Worm (Caenorhabditis elegans) whole organism, L4 larva: ENCODE results near the gene C09E9.1.

ENCODE experiments used
- T20F7.1 ChIP-seq: fragments of 200-800 bp; sonication (Bioruptor generic); optimal IDR thresholded peaks from 2 replicates; lab custom pipeline; 2018; ENCODE audit warnings: mild to moderate bottlenecking, missing genetic modification characterization, missing compliant biosample characterization
- Y48G9A.11 ChIP-seq: fragments of 200-800 bp; sonication (Bioruptor generic); IDR thresholded peaks from 2 replicates; pipeline ENCODE4 v1.3.6; 2022; ENCODE audit warnings: missing genetic modification reagents, missing genetic modification characterization, missing compliant biosample characterization
- ZK337.2 ChIP-seq: fragments of 200-800 bp; sonication (Bioruptor generic); IDR thresholded peaks from 2 replicates; pipeline ENCODE4 v1.3.6; 2022; ENCODE audit warnings: missing genetic modification reagents, missing genetic modification characterization, missing compliant biosample characterization
- aha-1 ChIP-seq: fragments of 150-350 bp; peaks from one replicate; lab custom pipeline; 2014; ENCODE audit warnings: missing biosample characterization, missing genetic modification characterization
- aly-2 ChIP-seq: sonication (generic microtip); optimal IDR thresholded peaks from 2 replicates; lab custom pipeline; 2018; ENCODE audit warnings: missing biosample characterization, missing genetic modification characterization
- dpl-1 ChIP-seq: fragments of 150-350 bp; optimal IDR thresholded peaks from 2 replicates; lab custom pipeline; 2014; ENCODE audit warnings: missing biosample characterization, missing genetic modification reagents, missing genetic modification characterization
- egl-27 ChIP-seq: sonication (generic microtip); optimal IDR thresholded peaks from 3 replicates; lab custom pipeline; 2017; ENCODE audit warnings: missing biosample characterization, missing genetic modification reagents, missing genetic modification characterization
- fkh-10 ChIP-seq: fragments of 150-350 bp; optimal IDR thresholded peaks from 2 replicates; lab custom pipeline; 2014; ENCODE audit warnings: missing biosample characterization, missing genetic modification reagents, missing genetic modification characterization
- hlh-11 ChIP-seq: fragments of 200-800 bp; sonication (Bioruptor generic); optimal IDR thresholded peaks from 2 replicates; lab custom pipeline; 2018; ENCODE audit warnings: mild to moderate bottlenecking, missing genetic modification characterization, missing compliant biosample characterization
- hlh-30 ChIP-seq: sonication (generic microtip); optimal IDR thresholded peaks from 2 replicates; lab custom pipeline; 2017; ENCODE audit warnings: antibody characterized with exemption, mild to moderate bottlenecking, missing genetic modification characterization, missing compliant biosample characterization; ENCODE audit not compliant: insufficient read depth
- lin-38 ChIP-seq: fragments of 200-800 bp; sonication (Bioruptor generic); IDR thresholded peaks from 2 replicates; pipeline ENCODE4 v1.3.6; 2022; ENCODE audit warnings: missing genetic modification reagents, missing genetic modification characterization, missing compliant biosample characterization
- lsy-2 ChIP-seq, 2 experiments: fragments of 150-350 bp in 1 of 2; sonication (generic microtip) in 1 of 2; optimal IDR thresholded peaks; 2 replicates each; lab custom pipeline; 2014 to 2017; ENCODE audit warnings: missing biosample characterization in 2 of 2, missing genetic modification characterization in 2 of 2
- nhr-28 ChIP-seq: fragments of 150-350 bp; optimal IDR thresholded peaks from 2 replicates; lab custom pipeline; 2014; ENCODE audit warnings: missing biosample characterization, missing genetic modification characterization
- nhr-42 ChIP-seq: fragments of 200-800 bp; sonication (Bioruptor generic); IDR thresholded peaks from 2 replicates; pipeline ENCODE4 v1.3.6; 2022; ENCODE audit warnings: missing genetic modification characterization, missing compliant biosample characterization
- nhr-48 ChIP-seq: sonication (generic microtip); optimal IDR thresholded peaks from 2 replicates; lab custom pipeline; 2016; ENCODE audit warnings: mild to moderate bottlenecking, missing genetic modification characterization, missing compliant biosample characterization
- nhr-6 ChIP-seq: fragments of 150-350 bp; optimal IDR thresholded peaks from 2 replicates; lab custom pipeline; 2014; ENCODE audit warnings: missing biosample characterization, missing genetic modification characterization
- rbr-2 ChIP-seq: sonication (generic microtip); optimal IDR thresholded peaks from 2 replicates; lab custom pipeline; 2016; ENCODE audit warnings: missing genotype, missing genetic modification characterization, missing compliant biosample characterization
- set-16 ChIP-seq: fragments of 200-800 bp; sonication (Bioruptor generic); IDR thresholded peaks from 2 replicates; pipeline ENCODE4 v1.3.6; 2022; ENCODE audit warnings: missing genetic modification reagents, missing genetic modification characterization, missing compliant biosample characterization
- snpc-1.2 ChIP-seq: fragments of 200-800 bp; sonication (Bioruptor generic); IDR thresholded peaks from 2 replicates; pipeline ENCODE4 v1.3.6; 2022; ENCODE audit warnings: missing genetic modification reagents, missing genetic modification characterization, missing compliant biosample characterization
- spr-1 ChIP-seq: sonication (generic microtip); optimal IDR thresholded peaks from 2 replicates; lab custom pipeline; 2016; ENCODE audit warnings: mild to moderate bottlenecking, missing genetic modification characterization, missing compliant biosample characterization
- zfp-2 ChIP-seq: sonication (generic microtip); optimal IDR thresholded peaks from 2 replicates; lab custom pipeline; 2016; ENCODE audit warnings: mild to moderate bottlenecking, missing genetic modification characterization, missing compliant biosample characterization

The C09E9.1 gene

DNA sequence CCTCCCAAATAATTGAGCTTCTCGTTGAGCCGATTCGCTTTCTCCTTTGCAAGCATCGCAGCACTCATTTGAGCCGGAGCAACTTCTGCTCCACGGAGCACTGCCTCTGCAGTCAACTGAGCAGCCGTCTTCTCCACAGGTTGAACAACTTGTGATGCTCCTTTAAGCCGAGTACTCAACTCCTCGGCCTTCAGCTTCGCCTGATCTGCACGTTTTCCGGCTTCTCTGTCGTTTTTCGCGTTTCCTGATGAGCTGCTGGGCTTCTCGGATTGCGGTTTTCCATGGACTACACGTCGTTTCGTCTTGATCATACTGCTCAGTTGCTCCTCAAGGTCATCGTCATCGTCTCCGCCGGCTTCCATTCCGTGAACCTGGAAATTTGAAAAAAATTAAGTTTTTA, 24.3 kb downstream of the C09E9.1 start:
- no peak for TF ChIP-seq rbr-2 (tag; lab: Kevin White, UChicago)
- peak; percentile 93 for TF ChIP-seq aha-1
- no peak for TF ChIP-seq nhr-48 (tag; lab: Kevin White, UChicago)
- peak; percentile 56; the same call in 1 of the 2 replicates for TF ChIP-seq set-16 (GFP tag; lab: Robert Waterston, UW)
- TF ChIP-seq egl-27 (tag; lab: Kevin White, UChicago) = no peak
- no peak for TF ChIP-seq nhr-6 (tag; lab: Kevin White, UChicago)
- TF ChIP-seq aly-2 (tag; lab: Kevin White, UChicago) = no peak
- TF ChIP-seq spr-1 (tag; lab: Kevin White, UChicago) = no peak

- TF ChIP-seq snpc-1.2 (no peak), aha-1 (peak; percentile 96), nhr-42 (no peak), dpl-1 (peak; percentile 87), hlh-11 (tag; lab: Kevin White, UChicago) (peak; percentile 17), zfp-2 (tag; lab: Kevin White, UChicago) (no peak), lin-38 (GFP tag; lab: Robert Waterston, UW) (peak; percentile 76), Y48G9A.11 (GFP tag; lab: Robert Waterston, UW) (peak; percentile 99), T20F7.1 (GFP tag; lab: Kevin White, UChicago) (peak; percentile 98), ZK337.2 (GFP tag; lab: Robert Waterston, UW) (no peak), hlh-30 (tag; lab: Kevin White, UChicago) (no peak), lsy-2 (tag; optimal IDR thresholded peaks at IDR 0.05; lab: Kevin White, UChicago) (peak in 1 of 2 experiments; percentile 47)
- TF ChIP-seq, all 104 proteins: peak for 7
These were observed 35.0 kb downstream of the C09E9.1 start, which contains the start of the genes ddx-46 and F53H1.4 for ce11 chrIV:1309600-1310207. Gene ddx-46, minus strand, starts transcription at chrIV:1309650. Gene F53H1.4, plus strand, starts transcription at chrIV:1310166.

ce11 chrIV:1310337-1310736, 35.7 kb downstream of the C09E9.1 start:
- peak; percentile 88 for TF ChIP-seq lin-38 (GFP tag; lab: Robert Waterston, UW)
- TF ChIP-seq T20F7.1 (GFP tag; lab: Kevin White, UChicago) = no peak
- TF ChIP-seq nhr-28 = no peak
- TF ChIP-seq fkh-10 (GFP tag; lab: Kevin White, UChicago) = no peak
